Fruit fly (Drosophila melanogaster): Measurements from ENCODE around the gene Tgt.
A peak's percentile ranks its signal among the peaks of the same experiment; 100 is the strongest.

The Tgt gene

DNA sequence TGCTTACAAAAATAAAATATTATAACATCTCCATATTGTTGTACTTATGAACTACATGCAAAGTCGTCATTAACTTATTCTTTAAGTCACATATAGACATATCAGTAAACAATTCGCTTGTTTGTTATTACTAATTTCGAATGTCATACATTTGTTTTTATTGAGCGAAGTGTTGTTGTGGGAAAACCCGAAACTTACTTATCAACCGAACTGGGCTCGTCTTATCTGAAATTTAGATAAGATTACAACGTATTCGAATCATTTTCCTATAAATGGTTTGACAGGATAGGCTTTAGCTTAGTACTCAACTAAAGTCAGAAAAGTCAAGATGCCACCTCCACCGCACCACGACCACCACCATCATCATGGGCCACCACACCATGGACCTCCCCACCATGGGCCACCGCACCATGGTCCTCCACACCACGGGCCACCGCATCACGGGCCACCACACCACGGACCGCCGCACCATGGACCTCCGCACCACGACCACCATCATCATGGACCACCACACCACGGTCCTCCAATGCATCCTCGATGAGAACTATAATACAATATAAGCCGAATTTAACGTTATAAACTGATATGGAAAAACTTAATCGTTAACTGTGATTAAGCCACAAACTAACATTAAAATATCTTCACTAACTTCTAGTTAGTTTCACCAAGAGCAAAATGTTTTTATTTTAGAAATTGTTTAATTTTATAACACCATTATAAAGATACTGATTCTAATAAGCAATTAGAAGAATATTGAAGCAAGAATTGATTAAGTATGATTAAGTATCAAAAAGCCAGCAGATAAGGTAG is 16.3 kb downstream of the Tgt start, which contains the start of the genes CG43349 and CG5011:
Gene CG43349 (plus strand): TSS at position 294 of the 810 bp plus-strand sequence.
Gene CG5011 (plus strand): TSS at position 760 of the 810 bp plus-strand sequence.
- no peak for TF ChIP-seq Dll (optimal IDR thresholded peaks at IDR 0.05)
- TF ChIP-seq CG8478 (optimal IDR thresholded peaks at IDR 0.05), result no peak
- no peak for TF ChIP-seq usp (GFP tag; optimal IDR thresholded peaks at IDR 0.05)
- TF ChIP-seq psq (optimal IDR thresholded peaks at IDR 0.05), result no peak
- no peak for TF ChIP-seq EcR (GFP tag; optimal IDR thresholded peaks at IDR 0.05)
- TF ChIP-seq pan (optimal IDR thresholded peaks at IDR 0.05), result no peak

- no peak for TF ChIP-seq pan (optimal IDR thresholded peaks at IDR 0.05)
- no peak for TF ChIP-seq Dll (optimal IDR thresholded peaks at IDR 0.05)
- TF ChIP-seq EcR (GFP tag; optimal IDR thresholded peaks at IDR 0.05), result no peak
- TF ChIP-seq psq (optimal IDR thresholded peaks at IDR 0.05), result no peak
- TF ChIP-seq usp (GFP tag; optimal IDR thresholded peaks at IDR 0.05), result no peak
- TF ChIP-seq CG8478 (optimal IDR thresholded peaks at IDR 0.05), result no peak
These were observed 17.6 kb downstream of the Tgt start for dm6 chr2L:1201396-1201837.

DNA sequence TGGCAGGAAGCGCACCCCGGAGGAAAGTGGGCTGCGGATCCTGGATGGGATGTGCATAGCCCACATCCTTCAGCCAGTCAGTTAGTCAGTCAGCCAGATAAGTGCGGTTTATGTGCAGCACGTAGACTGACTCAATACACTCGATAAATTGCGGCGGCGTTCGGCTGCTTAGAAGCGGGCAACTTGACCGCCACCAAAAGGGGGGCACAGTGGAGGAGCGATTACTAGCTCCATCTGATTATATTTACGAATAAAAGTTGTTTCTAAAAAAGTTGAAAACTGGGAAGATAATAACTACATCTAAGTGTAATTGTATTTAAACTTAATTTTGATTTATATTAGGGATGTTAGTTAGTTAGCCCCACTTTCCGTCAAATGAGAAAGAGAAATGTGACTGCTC is 18.6 kb downstream of the Tgt start:
- TF ChIP-seq Dll (optimal IDR thresholded peaks at IDR 0.05), result no peak
- TF ChIP-seq psq (optimal IDR thresholded peaks at IDR 0.05), result no peak
- no peak for TF ChIP-seq CG8478 (optimal IDR thresholded peaks at IDR 0.05)

dm6 chr2L:1203915-1204314 is 20.1 kb downstream of the Tgt start, which contains the start of gene CG14342:
TSS of gene CG14342 (plus strand) at chr2L:1204215.
- no peak for TF ChIP-seq CG8478 (optimal IDR thresholded peaks at IDR 0.05)

DNA sequence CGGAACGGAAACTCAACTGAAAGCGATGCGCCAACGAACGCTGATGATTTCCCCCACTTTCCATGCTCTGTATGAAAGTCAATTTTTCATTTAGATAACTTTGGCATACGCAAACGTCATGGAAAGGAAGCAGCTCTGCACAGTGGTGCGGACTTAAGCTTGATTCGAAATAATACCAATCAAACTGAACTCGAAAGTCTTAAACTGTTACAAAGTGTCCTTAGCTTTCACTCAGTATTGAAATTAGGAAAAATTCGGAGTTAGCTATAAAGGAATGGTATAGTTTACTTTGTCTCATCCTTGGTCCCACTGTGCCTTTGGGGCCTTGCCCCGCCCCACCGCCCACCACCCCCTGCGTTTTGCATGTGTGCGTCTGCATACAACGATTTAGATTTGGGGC is 23.6 kb downstream of the Tgt start:
- TF ChIP-seq CG8478 (optimal IDR thresholded peaks at IDR 0.05) (no peak), EcR (GFP tag; optimal IDR thresholded peaks at IDR 0.05) (no peak), Dll (optimal IDR thresholded peaks at IDR 0.05) (no peak), pan (optimal IDR thresholded peaks at IDR 0.05) (no peak), psq (optimal IDR thresholded peaks at IDR 0.05) (no peak), usp (GFP tag; optimal IDR thresholded peaks at IDR 0.05) (no peak)

DNA sequence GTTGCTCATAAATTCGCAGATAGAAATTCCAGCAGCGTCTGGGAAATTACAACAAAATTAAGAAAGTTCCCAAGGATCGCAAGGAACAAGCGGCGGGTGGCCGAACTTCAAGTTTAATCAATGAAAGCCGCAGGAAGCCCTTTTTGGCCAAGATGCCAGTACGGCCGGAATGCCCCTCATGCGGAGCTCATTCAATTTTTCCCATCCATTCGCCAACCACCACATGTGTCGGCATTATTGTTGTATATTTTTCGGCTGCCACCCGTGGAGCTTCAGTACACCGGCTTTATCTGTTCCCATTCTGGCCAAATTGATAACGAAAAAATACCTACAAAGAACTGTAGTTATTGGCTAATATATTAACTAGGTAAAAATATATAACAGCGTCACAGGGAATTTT is 27.7 kb downstream of the Tgt start:
- TF ChIP-seq EcR (GFP tag; optimal IDR thresholded peaks at IDR 0.05), result no peak
- no peak for TF ChIP-seq psq (optimal IDR thresholded peaks at IDR 0.05)
- no peak for TF ChIP-seq usp (GFP tag; optimal IDR thresholded peaks at IDR 0.05)
- TF ChIP-seq pan (optimal IDR thresholded peaks at IDR 0.05), result no peak
- TF ChIP-seq CG8478 (optimal IDR thresholded peaks at IDR 0.05), result no peak

- TF ChIP-seq CG8478 (optimal IDR thresholded peaks at IDR 0.05), result no peak
- no peak for TF ChIP-seq pan (optimal IDR thresholded peaks at IDR 0.05)
- TF ChIP-seq Dll (optimal IDR thresholded peaks at IDR 0.05), result no peak
- no peak for TF ChIP-seq EcR (GFP tag; optimal IDR thresholded peaks at IDR 0.05)
- TF ChIP-seq usp (GFP tag; optimal IDR thresholded peaks at IDR 0.05), result no peak
- no peak for TF ChIP-seq psq (optimal IDR thresholded peaks at IDR 0.05)
These were observed 29.7 kb downstream of the Tgt start for dm6 chr2L:1213587-1213986.

- TF ChIP-seq usp (GFP tag; optimal IDR thresholded peaks at IDR 0.05) (no peak), pan (optimal IDR thresholded peaks at IDR 0.05) (no peak), EcR (GFP tag; optimal IDR thresholded peaks at IDR 0.05) (no peak), Dll (optimal IDR thresholded peaks at IDR 0.05) (no peak), CG8478 (optimal IDR thresholded peaks at IDR 0.05) (no peak), psq (optimal IDR thresholded peaks at IDR 0.05) (no peak)
These were observed 30.6 kb downstream of the Tgt start for dm6 chr2L:1214465-1214864.

dm6 chr2L:1217033-1217612 is 33.3 kb downstream of the Tgt start:
- TF ChIP-seq usp (GFP tag; optimal IDR thresholded peaks at IDR 0.05) (no peak), Dll (optimal IDR thresholded peaks at IDR 0.05) (no peak), pan (optimal IDR thresholded peaks at IDR 0.05) (no peak), psq (optimal IDR thresholded peaks at IDR 0.05) (no peak), EcR (GFP tag; optimal IDR thresholded peaks at IDR 0.05) (no peak), CG8478 (optimal IDR thresholded peaks at IDR 0.05) (no peak)

DNA sequence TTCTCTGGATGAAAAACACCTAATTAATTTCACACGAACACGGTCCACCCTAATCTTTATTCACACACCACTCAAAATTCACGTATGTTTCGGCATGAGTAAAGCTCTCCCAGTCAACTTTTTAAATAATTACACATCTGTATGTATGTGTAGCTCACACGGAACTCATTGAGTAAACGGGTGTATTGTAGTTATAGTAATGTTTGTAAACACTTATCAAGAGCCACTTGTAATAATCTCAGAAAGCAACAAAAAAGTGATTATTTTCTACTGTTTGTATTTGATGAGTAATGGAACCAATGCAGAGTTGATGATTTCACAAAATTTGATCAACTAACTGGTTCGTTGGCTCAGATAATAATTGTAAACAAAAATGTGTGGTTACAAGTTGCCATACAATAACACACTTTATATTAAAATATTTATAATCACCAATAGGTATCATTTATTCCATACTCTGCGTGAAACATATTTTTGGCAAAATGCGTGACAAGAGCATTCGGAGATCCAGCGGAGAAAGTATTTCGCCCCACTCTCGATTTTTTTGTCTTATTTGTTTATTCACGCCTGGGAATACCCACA is 34.1 kb downstream of the Tgt start:
- TF ChIP-seq EcR (GFP tag; optimal IDR thresholded peaks at IDR 0.05) (no peak), pan (optimal IDR thresholded peaks at IDR 0.05) (peak; percentile 62)

dm6 chr2L:1218475-1218874 is 34.6 kb downstream of the Tgt start:
- TF ChIP-seq EcR (GFP tag; optimal IDR thresholded peaks at IDR 0.05) (no peak), pan (optimal IDR thresholded peaks at IDR 0.05) (no peak), psq (optimal IDR thresholded peaks at IDR 0.05) (no peak), Dll (optimal IDR thresholded peaks at IDR 0.05) (no peak), CG8478 (optimal IDR thresholded peaks at IDR 0.05) (no peak), usp (GFP tag; optimal IDR thresholded peaks at IDR 0.05) (no peak)

- TF ChIP-seq CG8478 (optimal IDR thresholded peaks at IDR 0.05) (no peak), Dll (optimal IDR thresholded peaks at IDR 0.05) (no peak), pan (optimal IDR thresholded peaks at IDR 0.05) (no peak), psq (optimal IDR thresholded peaks at IDR 0.05) (no peak), usp (GFP tag; optimal IDR thresholded peaks at IDR 0.05) (no peak), EcR (GFP tag; optimal IDR thresholded peaks at IDR 0.05) (no peak)
These were observed 35.1 kb downstream of the Tgt start, which contains the start of gene CG42329 for dm6 chr2L:1218993-1219392. TSS of gene CG42329 (plus strand) at chr2L:1219293.

Data from whole organism.